Fruit fly (Drosophila melanogaster) whole organism: ENCODE data around the gene CG7739.

ENCODE experiments used
- CG8478 ChIP-seq: fragments of >200 bp; optimal IDR thresholded peaks from 2 replicates; lab custom pipeline; 2018; ENCODE audit warnings: inconsistent platforms
- Dll ChIP-seq: fragments of >200 bp; optimal IDR thresholded peaks from 2 replicates; lab custom pipeline; 2017
- EcR ChIP-seq, 2 experiments: fragments of >200 bp; optimal IDR thresholded peaks; 2 replicates each; lab custom pipeline; 2017; ENCODE audit warnings: missing biosample characterization in 2 of 2, missing genetic modification characterization in 2 of 2, missing genetic modification reagents in 2 of 2
- pan ChIP-seq: fragments of >200 bp; optimal IDR thresholded peaks from 2 replicates; lab custom pipeline; 2017
- psq ChIP-seq: fragments of >200 bp; optimal IDR thresholded peaks from 2 replicates; lab custom pipeline; 2017
- usp ChIP-seq: fragments of >200 bp; optimal IDR thresholded peaks from 2 replicates; lab custom pipeline; 2017; ENCODE audit warnings: missing biosample characterization, missing genetic modification characterization, mixed read lengths

Gene CG7739

DNA sequence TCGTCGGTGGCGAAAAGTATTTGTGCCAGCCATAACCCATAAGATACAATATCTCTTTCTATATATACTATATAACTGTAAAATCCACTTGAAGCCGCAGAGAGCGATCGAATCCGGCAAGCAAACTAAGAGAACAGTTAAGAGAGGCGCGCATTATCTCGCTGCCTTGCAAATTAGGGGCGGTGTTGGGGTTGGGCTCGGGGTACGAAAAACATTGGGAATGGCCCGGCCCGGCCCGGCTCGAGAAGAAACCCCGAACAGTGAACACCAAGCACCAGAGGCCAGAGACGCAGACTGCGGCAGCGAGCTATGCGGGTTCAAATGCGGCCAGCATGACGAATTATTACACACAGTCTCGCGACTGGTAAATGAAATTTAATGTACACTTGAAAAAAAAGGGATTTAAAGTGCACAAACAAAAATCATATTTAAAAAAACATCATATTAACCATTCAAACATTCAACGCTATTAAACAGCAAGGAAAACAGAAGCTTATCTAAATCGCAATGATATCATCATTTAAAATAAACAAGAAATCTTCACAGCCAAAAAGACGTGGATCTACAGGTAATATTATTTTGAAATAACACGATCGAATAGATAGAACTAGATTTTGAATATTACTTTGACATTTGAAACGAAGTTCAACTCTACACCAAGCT is 30.4 kb downstream of the CG7739 start:
- TF ChIP-seq Dll (lab: Kevin White, UChicago) (no peak), usp (GFP tag; lab: Kevin White, UChicago) (no peak), CG8478 (no peak), psq (lab: Kevin White, UChicago) (no peak), pan (lab: Kevin White, UChicago) (no peak), EcR (GFP tag; optimal IDR thresholded peaks at IDR 0.05; lab: Kevin White, UChicago) (peak in 1 of 2 experiments; percentile 39)

DNA sequence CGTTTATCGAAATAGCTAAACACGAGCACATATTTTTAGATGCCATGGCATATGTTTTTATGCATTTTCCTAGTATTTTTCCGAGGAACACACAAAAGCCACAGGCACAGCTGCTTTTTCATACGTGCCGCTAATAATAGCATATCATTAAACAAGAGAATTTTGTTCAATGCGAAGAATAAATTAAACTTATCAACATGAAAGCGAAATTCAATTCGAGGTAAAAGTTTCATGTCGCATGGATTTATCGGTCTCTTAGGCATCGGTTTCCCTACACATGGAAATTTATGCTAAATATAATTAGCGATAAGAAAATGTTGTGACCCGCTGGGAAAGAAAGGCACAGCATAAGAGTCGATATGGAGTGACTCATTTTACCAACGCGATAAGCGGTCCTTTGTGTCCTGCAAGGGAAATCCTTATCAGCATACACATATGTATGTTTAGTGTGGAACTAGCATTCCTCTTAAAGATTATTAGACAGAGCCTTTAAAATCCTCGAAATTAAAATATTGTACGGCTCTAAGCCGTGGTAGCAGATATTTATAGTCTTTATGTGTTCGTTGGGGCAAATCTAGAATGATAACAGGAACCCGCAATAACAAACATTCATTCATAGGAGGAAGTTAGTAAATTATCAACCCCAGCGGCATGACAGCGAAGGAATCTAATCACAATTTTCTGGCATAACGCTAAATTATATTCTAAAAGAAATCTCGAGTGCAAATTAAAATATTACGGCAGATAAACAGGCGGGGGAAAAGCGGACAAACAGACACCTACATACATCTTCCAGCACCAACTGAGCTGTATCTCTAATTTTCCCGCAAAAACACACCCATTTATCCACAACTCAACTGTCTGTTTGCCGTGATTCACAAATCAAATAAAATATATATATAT is 31.2 kb downstream of the CG7739 start, which contains the start of gene CG43248:
Gene CG43248, minus strand, starts transcription at position 51 of the 903 bp plus-strand sequence.
- TF ChIP-seq Dll (lab: Kevin White, UChicago) (no peak), CG8478 (no peak), usp (GFP tag; lab: Kevin White, UChicago) (no peak), EcR (GFP tag; optimal IDR thresholded peaks at IDR 0.05; lab: Kevin White, UChicago) (no peak), psq (lab: Kevin White, UChicago) (no peak)

DNA sequence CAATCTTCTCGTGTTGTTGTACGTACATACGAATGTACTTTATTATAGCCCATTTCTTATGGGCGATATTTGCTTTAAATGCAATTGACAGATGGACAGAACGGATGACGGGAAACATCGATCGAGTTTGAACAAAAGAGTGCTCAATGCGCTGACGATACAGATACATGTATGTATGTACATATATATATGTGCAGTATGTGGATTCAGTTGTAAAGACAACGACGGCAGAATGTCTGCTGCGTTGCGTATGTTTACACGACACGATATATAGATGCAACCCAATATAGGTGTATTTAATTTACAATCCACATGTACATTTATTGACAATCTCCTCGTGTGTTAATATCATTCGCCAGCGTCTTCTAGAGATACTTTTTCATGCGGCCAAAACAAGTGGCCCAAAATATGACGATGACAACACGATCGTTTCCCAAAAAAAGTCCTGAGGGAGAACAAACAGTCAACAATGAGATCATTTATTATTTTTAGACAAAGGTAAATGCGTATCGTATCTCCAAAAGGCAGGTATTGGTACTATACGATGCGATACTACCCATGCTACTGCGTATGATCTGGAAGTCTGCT is 32.1 kb downstream of the CG7739 start:
- TF ChIP-seq Dll (lab: Kevin White, UChicago) (no peak), CG8478 (no peak), usp (GFP tag; lab: Kevin White, UChicago) (no peak)

DNA sequence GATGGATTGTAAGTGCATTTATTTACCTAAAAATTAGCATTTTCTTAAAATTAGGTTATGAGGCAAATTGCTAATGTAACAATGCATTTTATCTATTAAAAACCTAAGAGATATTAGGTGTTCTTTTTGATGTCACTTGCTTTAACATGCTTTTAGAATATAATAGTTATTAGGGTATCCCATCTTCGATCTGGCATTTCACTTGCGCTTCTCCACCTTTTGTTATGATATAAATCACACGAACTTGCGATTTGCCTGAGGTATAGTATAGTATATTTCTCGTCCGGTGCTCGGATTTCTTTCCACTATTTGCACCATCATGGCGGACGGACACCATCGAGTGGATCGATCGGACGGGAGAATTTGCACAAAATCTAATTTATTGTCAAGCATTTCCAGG is 32.8 kb downstream of the CG7739 start:
- TF ChIP-seq psq (lab: Kevin White, UChicago) (no peak), EcR (GFP tag; optimal IDR thresholded peaks at IDR 0.05; lab: Kevin White, UChicago) (no peak), CG8478 (no peak), pan (lab: Kevin White, UChicago) (no peak), Dll (lab: Kevin White, UChicago) (no peak), usp (GFP tag; lab: Kevin White, UChicago) (no peak)

DNA sequence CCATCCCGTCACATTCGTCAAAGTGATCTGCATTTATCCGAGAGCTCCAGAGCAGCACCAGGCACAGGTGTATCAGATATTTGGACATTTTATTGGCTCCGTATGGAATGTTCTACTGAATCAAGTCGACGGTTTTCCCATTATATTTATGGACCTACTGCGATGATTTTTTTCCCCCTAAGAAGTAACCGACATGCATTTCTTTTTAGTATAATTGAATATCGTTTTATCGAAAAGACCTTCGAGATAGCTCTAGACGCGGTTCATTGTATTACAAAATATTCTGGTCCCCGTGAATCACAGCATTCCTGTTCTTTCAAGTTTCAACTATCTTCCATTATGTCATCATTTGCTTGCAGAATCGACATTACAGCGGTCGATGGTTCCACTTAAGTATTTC is 33.7 kb downstream of the CG7739 start, which contains the start of gene obst-H:
Gene obst-H, minus strand, starts transcription at position 101 of the 400 bp plus-strand sequence.
- TF ChIP-seq EcR (GFP tag; optimal IDR thresholded peaks at IDR 0.05; lab: Kevin White, UChicago) (no peak), usp (GFP tag; lab: Kevin White, UChicago) (no peak), psq (lab: Kevin White, UChicago) (no peak), Dll (lab: Kevin White, UChicago) (no peak), CG8478 (no peak), pan (lab: Kevin White, UChicago) (no peak)

DNA sequence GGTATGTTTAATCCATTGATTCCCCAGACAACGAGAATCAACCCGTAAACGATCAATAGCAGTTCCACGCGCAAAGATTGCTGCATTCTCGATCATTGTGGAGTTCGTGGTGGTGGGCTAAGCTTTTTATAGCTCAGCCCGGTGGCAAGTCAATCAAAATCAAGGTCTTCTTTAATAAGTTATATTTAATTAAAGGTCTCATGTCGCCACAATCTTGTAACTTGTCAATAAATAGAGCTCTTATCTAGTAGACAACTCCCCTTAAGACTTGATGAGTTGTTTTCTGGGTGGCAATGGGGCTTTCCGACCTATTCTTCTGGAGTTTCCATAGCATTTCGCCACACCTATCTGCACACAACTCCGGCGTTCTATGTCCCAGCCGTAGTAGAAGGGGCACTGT is 34.8 kb downstream of the CG7739 start, which contains the start of gene CG42728:
Gene CG42728, minus strand, starts transcription at position 101 of the 400 bp plus-strand sequence.
- TF ChIP-seq pan (lab: Kevin White, UChicago) (no peak), Dll (lab: Kevin White, UChicago) (no peak), CG8478 (no peak), usp (GFP tag; lab: Kevin White, UChicago) (no peak), psq (lab: Kevin White, UChicago) (no peak), EcR (GFP tag; optimal IDR thresholded peaks at IDR 0.05; lab: Kevin White, UChicago) (no peak)

DNA sequence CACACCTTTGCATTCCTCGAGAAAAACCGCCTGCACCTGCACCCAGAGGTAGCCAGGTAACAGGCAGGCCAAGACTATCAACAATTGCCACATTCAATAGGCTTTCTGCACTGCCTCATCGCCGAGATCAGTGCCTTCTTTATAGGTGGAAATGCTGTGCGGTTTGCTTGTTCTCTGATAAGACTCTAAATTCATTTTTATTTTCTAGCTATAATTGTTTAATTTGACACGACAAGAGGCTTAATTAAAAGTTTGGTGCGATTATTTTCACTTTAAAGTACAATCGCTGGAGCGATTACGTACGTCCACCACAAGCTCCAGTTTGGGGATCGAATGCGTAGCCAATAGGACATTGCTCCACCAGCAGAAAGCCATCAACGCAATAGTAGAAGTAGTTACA is 35.4 kb downstream of the CG7739 start, which contains the start of gene CG42729:
Gene CG42729, minus strand, starts transcription at position 101 of the 400 bp plus-strand sequence.
- TF ChIP-seq Dll (lab: Kevin White, UChicago): no peak
- TF ChIP-seq pan (lab: Kevin White, UChicago): no peak
- no peak for TF ChIP-seq psq (lab: Kevin White, UChicago)
- TF ChIP-seq CG8478: no peak
- TF ChIP-seq EcR (GFP tag; optimal IDR thresholded peaks at IDR 0.05; lab: Kevin White, UChicago): no peak
- TF ChIP-seq usp (GFP tag; lab: Kevin White, UChicago): no peak

DNA sequence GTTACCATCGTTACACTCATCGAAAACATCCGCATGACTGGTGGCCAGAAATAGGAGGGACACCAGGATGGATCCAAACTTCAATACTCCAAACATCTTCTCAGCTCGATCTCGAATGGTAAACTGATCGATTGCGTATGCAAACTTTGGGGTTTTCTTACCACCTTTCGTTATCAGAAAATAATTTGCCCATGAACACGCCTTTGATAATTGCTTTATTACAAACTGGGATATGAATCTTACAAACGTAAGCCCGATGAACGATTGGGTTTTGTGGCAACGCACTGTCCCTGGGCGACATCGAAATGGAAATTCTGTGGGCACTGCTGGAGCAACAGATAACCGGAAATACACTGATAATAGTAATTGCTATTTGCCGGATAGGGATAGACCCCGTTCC is 36.2 kb downstream of the CG7739 start, which contains the start of gene CG33985:
Gene CG33985, minus strand, starts transcription at position 101 of the 400 bp plus-strand sequence.
- TF ChIP-seq psq (lab: Kevin White, UChicago): no peak
- no peak for TF ChIP-seq Dll (lab: Kevin White, UChicago)
- no peak for TF ChIP-seq CG8478
- no peak for TF ChIP-seq pan (lab: Kevin White, UChicago)
- no peak for TF ChIP-seq EcR (GFP tag; optimal IDR thresholded peaks at IDR 0.05; lab: Kevin White, UChicago)
- no peak for TF ChIP-seq usp (GFP tag; lab: Kevin White, UChicago)

DNA sequence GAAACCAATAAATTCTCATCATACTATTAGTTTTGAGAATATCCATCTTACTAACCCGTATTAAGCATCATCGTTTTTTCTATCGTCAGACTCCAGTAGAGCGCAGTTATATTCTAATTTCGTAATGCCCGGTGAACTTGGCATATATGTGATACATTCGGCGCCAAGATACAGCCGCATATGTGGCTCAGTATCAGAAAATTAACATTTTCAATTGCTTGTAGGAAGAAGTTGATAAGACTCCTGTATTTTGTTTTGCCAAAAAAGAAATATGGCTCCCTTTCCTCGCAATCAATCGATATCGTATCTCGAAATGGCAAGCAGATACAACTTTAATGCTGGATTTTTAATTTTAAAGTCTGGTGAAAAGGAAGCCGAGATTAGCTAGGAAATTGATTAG is 37.7 kb downstream of the CG7739 start, which contains the start of gene CG33986:
Gene CG33986, minus strand, starts transcription at position 101 of the 400 bp plus-strand sequence.
- TF ChIP-seq pan (lab: Kevin White, UChicago): no peak
- no peak for TF ChIP-seq usp (GFP tag; lab: Kevin White, UChicago)
- TF ChIP-seq CG8478: no peak
- no peak for TF ChIP-seq EcR (GFP tag; optimal IDR thresholded peaks at IDR 0.05; lab: Kevin White, UChicago)

DNA sequence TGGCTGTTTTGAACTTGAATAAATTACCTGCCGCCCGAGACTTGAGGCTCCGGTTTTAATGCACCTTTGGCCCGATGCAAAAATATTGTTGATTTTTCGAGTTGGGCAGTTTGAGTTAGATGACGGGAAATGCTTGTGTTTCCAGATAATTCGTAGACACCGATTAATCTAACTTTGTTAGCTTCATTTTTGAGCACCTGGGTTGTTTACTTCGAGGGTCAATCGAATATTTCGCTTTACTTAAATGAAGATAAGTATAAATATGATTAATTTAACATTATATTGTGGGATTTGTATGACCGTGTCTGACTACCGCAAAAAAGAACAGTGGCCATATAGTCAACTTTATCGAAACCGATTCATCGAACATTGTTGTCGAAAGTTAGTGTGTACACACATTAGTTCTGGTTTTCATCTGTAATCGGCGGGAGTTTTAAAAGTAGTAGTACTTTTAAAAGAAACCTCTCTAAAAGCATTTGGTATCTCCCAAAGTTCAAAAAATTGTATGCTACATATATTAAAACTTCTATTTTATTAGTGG is 39.0 kb downstream of the CG7739 start, which contains the start of gene CG7945:
Gene CG7945, minus strand, starts transcription at position 332 of the 541 bp plus-strand sequence.
- TF ChIP-seq Dll (lab: Kevin White, UChicago) (no peak), psq (lab: Kevin White, UChicago) (no peak), CG8478 (no peak), usp (GFP tag; lab: Kevin White, UChicago) (no peak), EcR (GFP tag; optimal IDR thresholded peaks at IDR 0.05; lab: Kevin White, UChicago) (no peak), pan (lab: Kevin White, UChicago) (no peak)
